Worm (Caenorhabditis elegans) whole organism, L4/young adult: ENCODE data around the gene F59G1.8.

ENCODE experiments used
- W03F9.2 ChIP-seq: fragments of 150-350 bp; optimal IDR thresholded peaks from 2 replicates; lab custom pipeline; 2014; ENCODE audit warnings: missing biosample characterization, missing genetic modification characterization
- dao-5 ChIP-seq: sonication (generic microtip); optimal IDR thresholded peaks from 2 replicates; lab custom pipeline; 2016; ENCODE audit warnings: missing genotype, missing genetic modification characterization, moderate library complexity, missing compliant biosample characterization
- him-1 ChIP-seq: sonication (generic microtip); optimal IDR thresholded peaks from 2 replicates; lab custom pipeline; 2016; ENCODE audit warnings: missing genotype, missing genetic modification reagents, missing genetic modification characterization, missing compliant biosample characterization

ce11 chrII:5860621-5861020 is 45.7 kb upstream of the F59G1.8 start:
- TF ChIP-seq him-1 (tag; lab: Kevin White, UChicago) (no peak), W03F9.2 (tag; lab: Kevin White, UChicago) (no peak), dao-5 (no peak)
